Worm (Caenorhabditis elegans): Measurements from ENCODE around the gene R04B5.7.

Gene R04B5.7

DNA sequence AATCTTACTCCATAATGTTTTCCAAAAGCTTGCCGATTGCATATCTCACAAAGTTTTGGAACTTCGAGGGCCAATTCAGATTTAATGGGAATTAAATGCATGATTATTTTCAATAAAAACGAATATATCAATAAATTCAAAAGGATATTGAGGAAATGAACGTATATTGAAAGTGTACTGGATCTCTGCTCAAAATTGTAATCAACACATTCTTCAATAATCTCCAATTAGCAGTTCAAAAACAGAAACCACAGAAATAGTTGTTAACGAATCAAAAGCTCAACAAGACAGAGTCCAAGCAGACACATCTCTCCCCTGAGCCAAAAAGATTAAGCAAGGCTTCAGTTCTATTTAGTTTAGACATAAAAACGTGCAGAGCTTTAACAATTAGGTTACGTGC, 19.8 kb downstream of the R04B5.7 start, which contains the start of gene nhr-192:
Gene nhr-192 (minus strand): TSS at position 101 of the 400 bp plus-strand sequence.
- TF ChIP-seq eyg-1 (tag; optimal IDR thresholded peaks at IDR 0.05), result no peak
- TF ChIP-seq sox-2 (GFP tag; IDR thresholded peaks at IDR 0.05), result no peak
- no peak for TF ChIP-seq syd-9 (tag; optimal IDR thresholded peaks at IDR 0.05)
- TF ChIP-seq pax-1 (tag; optimal IDR thresholded peaks at IDR 0.05), result no peak
- TF ChIP-seq elt-4 (tag; optimal IDR thresholded peaks at IDR 0.05), result no peak

DNA sequence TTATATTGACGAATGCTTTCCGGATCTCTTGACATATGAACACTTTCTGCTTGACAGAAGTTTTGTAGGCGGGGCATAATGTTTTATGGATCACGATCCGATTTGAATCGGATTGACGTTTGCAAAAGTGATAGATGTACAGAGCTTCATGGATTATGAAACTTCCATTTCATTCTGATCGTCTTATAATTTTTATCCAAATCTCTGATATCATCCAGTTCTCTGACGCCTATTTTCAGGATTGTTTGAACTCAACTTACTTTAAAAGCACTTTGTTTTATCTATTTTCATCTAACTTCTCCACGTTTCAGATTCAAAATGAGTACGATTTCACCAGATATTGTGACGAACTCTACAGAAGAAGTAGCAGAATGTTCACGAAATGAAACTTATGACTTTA, 23.6 kb downstream of the R04B5.7 start, which contains the start of gene npr-39:
Gene npr-39 (plus strand): TSS at position 301 of the 400 bp plus-strand sequence.
- no peak for TF ChIP-seq dve-1 (tag; optimal IDR thresholded peaks at IDR 0.05)
- no peak for TF ChIP-seq mec-3 (tag; optimal IDR thresholded peaks at IDR 0.05; ENCODE audit: borderline replicate concordance)
- no peak for TF ChIP-seq ceh-14 (tag; optimal IDR thresholded peaks at IDR 0.05)
- no peak for TF ChIP-seq C38D4.7 (GFP tag; optimal IDR thresholded peaks at IDR 0.05)

DNA sequence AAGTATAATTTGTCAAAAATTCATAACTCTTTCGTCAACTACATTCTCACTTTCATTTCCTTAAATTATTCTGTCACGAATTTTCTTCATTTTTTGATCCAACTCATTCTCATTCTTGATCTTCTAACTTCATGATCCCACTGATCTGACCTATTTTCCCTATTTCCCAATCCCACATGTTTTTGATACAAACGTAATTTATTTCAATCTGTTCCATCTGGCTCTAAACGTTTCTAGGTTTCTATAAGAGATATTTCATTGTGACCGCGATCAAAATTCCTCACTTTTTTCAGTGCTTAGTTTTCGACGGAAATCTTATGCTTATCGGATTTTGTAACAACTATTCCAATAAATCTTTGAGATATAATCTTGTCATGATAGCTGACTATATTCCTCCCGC, 24.7 kb downstream of the R04B5.7 start:
- TF ChIP-seq unc-55 (GFP tag; optimal IDR thresholded peaks at IDR 0.05), result no peak
- no peak for TF ChIP-seq sox-2 (GFP tag; IDR thresholded peaks at IDR 0.05)
- TF ChIP-seq ceh-45 (GFP tag; IDR thresholded peaks at IDR 0.05), result no peak
- TF ChIP-seq fax-1 (tag; optimal IDR thresholded peaks at IDR 0.05), result no peak
- TF ChIP-seq eyg-1 (tag; optimal IDR thresholded peaks at IDR 0.05), result no peak
- TF ChIP-seq nhr-11 (tag; optimal IDR thresholded peaks at IDR 0.05), result no peak
- no peak for TF ChIP-seq C08G9.2 (tag; optimal IDR thresholded peaks at IDR 0.05)
- TF ChIP-seq C38D4.7 (GFP tag; optimal IDR thresholded peaks at IDR 0.05), result no peak
- TF ChIP-seq unc-3 (GFP tag; conservative IDR thresholded peaks at IDR 0.05), result no peak
- no peak for TF ChIP-seq unc-3 (tag; optimal IDR thresholded peaks at IDR 0.05)
- no peak for TF ChIP-seq K02D7.2 (tag; optimal IDR thresholded peaks at IDR 0.05)
- TF ChIP-seq ceh-6 (GFP tag; optimal IDR thresholded peaks at IDR 0.05), result no peak
- no peak for TF ChIP-seq nhr-232 (tag; optimal IDR thresholded peaks at IDR 0.05)
- no peak for TF ChIP-seq pax-1 (tag; optimal IDR thresholded peaks at IDR 0.05)
- TF ChIP-seq che-1 (tag; optimal IDR thresholded peaks at IDR 0.05), result no peak
- no peak for TF ChIP-seq elt-4 (tag; optimal IDR thresholded peaks at IDR 0.05)
- TF ChIP-seq odd-2 (tag; optimal IDR thresholded peaks at IDR 0.05), result no peak
- TF ChIP-seq ttx-3 (tag; optimal IDR thresholded peaks at IDR 0.05), result no peak
- no peak for TF ChIP-seq sdc-2 (tag; optimal IDR thresholded peaks at IDR 0.05)
- no peak for TF ChIP-seq K09A11.1 (tag; optimal IDR thresholded peaks at IDR 0.05; ENCODE audit: insufficient read depth)

DNA sequence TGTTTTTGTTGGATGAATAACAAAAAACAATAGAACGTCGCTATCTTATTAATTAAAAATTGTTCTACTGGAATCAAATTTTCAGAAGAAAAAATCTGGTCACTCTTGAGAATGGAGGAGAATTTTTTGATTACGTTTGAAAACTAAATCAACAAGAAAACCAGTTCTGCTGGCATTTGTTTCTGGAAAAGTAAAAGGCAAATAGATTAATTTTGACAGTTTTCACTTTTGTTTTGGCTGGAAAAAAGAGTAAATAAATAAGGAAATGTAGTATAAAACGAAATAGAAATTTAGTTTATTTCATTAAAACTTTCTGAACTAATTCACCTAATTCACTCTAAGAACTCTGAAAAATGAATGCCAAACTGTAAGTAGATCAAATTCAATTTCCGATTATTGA, 26.1 kb downstream of the R04B5.7 start, which contains the start of gene fipr-13:
Gene fipr-13 (plus strand): TSS at position 301 of the 400 bp plus-strand sequence.
- TF ChIP-seq hlh-8 (tag; optimal IDR thresholded peaks at IDR 0.05), result no peak
- no peak for TF ChIP-seq pat-9 (tag; optimal IDR thresholded peaks at IDR 0.05)
- no peak for TF ChIP-seq fkh-10 (GFP tag; optimal IDR thresholded peaks at IDR 0.05)
- no peak for TF ChIP-seq T23F11.4 (GFP tag; optimal IDR thresholded peaks at IDR 0.05)
- no peak for TF ChIP-seq nhr-232 (tag; optimal IDR thresholded peaks at IDR 0.05)
- TF ChIP-seq tbx-2 (tag; optimal IDR thresholded peaks at IDR 0.05), result no peak
- no peak for TF ChIP-seq che-1 (tag; optimal IDR thresholded peaks at IDR 0.05)
- TF ChIP-seq eyg-1 (tag; optimal IDR thresholded peaks at IDR 0.05), result no peak
- no peak for TF ChIP-seq hlh-30 (tag; optimal IDR thresholded peaks at IDR 0.05; ENCODE audit: insufficient read depth)
- no peak for TF ChIP-seq sdc-2 (tag; optimal IDR thresholded peaks at IDR 0.05)
- TF ChIP-seq unc-55 (GFP tag; optimal IDR thresholded peaks at IDR 0.05), result no peak
- no peak for TF ChIP-seq npax-4 (tag; optimal IDR thresholded peaks at IDR 0.05)

DNA sequence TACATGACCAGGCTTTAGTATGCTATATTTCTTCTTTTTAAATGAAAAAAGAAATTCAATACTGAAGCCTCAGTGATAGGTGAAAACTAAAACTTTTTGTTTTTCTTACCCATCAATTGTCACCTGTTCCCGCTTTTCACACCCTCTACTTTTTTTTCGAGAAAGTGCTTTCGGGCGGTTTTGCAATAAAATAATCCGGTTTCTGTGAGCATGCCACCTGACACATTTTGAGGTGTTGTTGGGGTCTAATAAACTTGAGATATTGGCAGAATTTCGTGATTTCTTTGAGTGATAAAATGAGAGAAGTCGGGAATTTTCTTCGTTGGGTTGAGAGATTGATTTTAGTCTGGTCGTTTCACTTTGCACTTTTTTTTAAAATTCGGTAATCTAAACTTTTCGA, 30.3 kb downstream of the R04B5.7 start:
- TF ChIP-seq sox-2 (GFP tag; IDR thresholded peaks at IDR 0.05) (no peak), K09A11.1 (tag; optimal IDR thresholded peaks at IDR 0.05; ENCODE audit: insufficient read depth) (no peak)

DNA sequence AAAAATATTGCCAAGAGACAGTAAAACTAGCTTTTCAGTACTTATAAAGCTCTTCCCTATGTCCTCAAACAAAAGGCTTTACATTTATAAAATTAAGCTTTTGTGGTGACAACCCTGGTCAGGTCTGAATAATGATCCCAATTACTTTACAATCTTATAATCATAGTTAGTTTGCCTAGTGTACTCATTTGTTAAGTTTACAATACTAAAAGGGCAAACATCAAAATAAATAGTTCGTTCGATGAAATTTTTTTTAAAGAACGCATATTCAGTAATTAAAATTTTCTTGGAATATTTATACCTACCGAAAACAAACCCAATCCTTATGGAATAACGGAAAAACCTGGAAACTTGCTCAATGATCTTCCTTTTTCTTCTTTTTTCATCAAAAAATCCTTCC, 31.6 kb downstream of the R04B5.7 start:
- TF ChIP-seq ets-4 (tag; optimal IDR thresholded peaks at IDR 0.05) (no peak), ceh-45 (GFP tag; IDR thresholded peaks at IDR 0.05) (no peak)

Data from whole organism, late embryonic.